Worm (Caenorhabditis elegans) whole organism, L1 larva: ENCODE data around the gene F01D5.2.

ENCODE experiments used
- C04F5.9 ChIP-seq: sonication (generic microtip); optimal IDR thresholded peaks from 2 replicates; lab custom pipeline; 2016; ENCODE audit warnings: missing genetic modification characterization, missing compliant biosample characterization
- alr-1 ChIP-seq: fragments of 200-800 bp; sonication (Bioruptor generic); optimal IDR thresholded peaks from 2 replicates; lab custom pipeline; 2018; ENCODE audit warnings: borderline replicate concordance, mild to moderate bottlenecking, missing genetic modification characterization, missing compliant biosample characterization
- aly-2 ChIP-seq: fragments of 150-350 bp; optimal IDR thresholded peaks from 2 replicates; lab custom pipeline; 2014; ENCODE audit warnings: missing biosample characterization, missing genetic modification characterization
- blmp-1 ChIP-seq: fragments of 150-350 bp; optimal IDR thresholded peaks from 2 replicates; lab custom pipeline; 2014; ENCODE audit warnings: missing biosample characterization, missing genetic modification characterization
- ceh-88 ChIP-seq: fragments of 200-800 bp; sonication (Bioruptor generic); IDR thresholded peaks from 2 replicates; pipeline ENCODE4 v1.3.6; 2022; ENCODE audit warnings: missing genetic modification characterization, missing compliant biosample characterization
- ces-1 ChIP-seq: fragments of 150-350 bp; optimal IDR thresholded peaks from 2 replicates; lab custom pipeline; 2014; ENCODE audit warnings: missing biosample characterization, missing genetic modification reagents, missing genetic modification characterization
- dpl-1 ChIP-seq, 3 experiments: fragments of 150-350 bp in 2 of 3; sonication (generic microtip) in 1 of 3; optimal IDR thresholded peaks; 2 replicates each; lab custom pipeline; 2014 to 2017; ENCODE audit warnings: missing biosample characterization in 3 of 3, missing genetic modification characterization in 3 of 3, missing genetic modification reagents in 3 of 3
- efl-1 ChIP-seq, 4 experiments: fragments of 150-350 bp; optimal IDR thresholded peaks in 3 of 4; peaks in 1 of 4; 1 replicate in 1 of 4; 2 replicates in 3 of 4; lab custom pipeline; 2014; ENCODE audit warnings: missing biosample characterization in 2 of 4, missing genetic modification characterization in 2 of 4, missing genetic modification reagents in 2 of 4
- egl-27 ChIP-seq, 2 experiments: fragments of 150-350 bp in 1 of 2; sonication (generic microtip); optimal IDR thresholded peaks; 3 replicates each; lab custom pipeline; 2017 to 2018; ENCODE audit warnings: missing biosample characterization in 2 of 2, missing genetic modification characterization in 2 of 2, missing genetic modification reagents in 2 of 2
- elt-2 ChIP-seq: sonication (generic microtip); optimal IDR thresholded peaks from 2 replicates; lab custom pipeline; 2016; ENCODE audit warnings: missing genetic modification characterization, mild to moderate bottlenecking, inconsistent platforms, missing compliant biosample characterization, missing genetic modification reagents
- elt-3 ChIP-seq, 6 experiments: fragments of 150-350 bp in 1 of 6; sonication (generic microtip); optimal IDR thresholded peaks; 2 replicates each; lab custom pipeline; 2017 to 2018; ENCODE audit warnings: missing biosample characterization in 6 of 6, missing genetic modification characterization in 6 of 6, inconsistent platforms in 1 of 6
- ets-5 ChIP-seq: fragments of 200-800 bp; sonication (Bioruptor generic); IDR thresholded peaks from 2 replicates; pipeline ENCODE4 v1.3.6; 2022; ENCODE audit warnings: missing genetic modification characterization, missing compliant biosample characterization
- fkh-4 ChIP-seq: sonication (generic microtip); optimal IDR thresholded peaks from 2 replicates; lab custom pipeline; 2016; ENCODE audit warnings: missing compliant biosample characterization, missing genetic modification characterization, borderline replicate concordance
- hlh-4 ChIP-seq: sonication (generic microtip); optimal IDR thresholded peaks from 2 replicates; lab custom pipeline; 2016; ENCODE audit warnings: mild to moderate bottlenecking, missing genetic modification characterization, missing compliant biosample characterization
- irx-1 ChIP-seq: sonication (generic microtip); optimal IDR thresholded peaks from 2 replicates; lab custom pipeline; 2016; ENCODE audit warnings: missing genetic modification characterization, missing compliant biosample characterization
- isw-1 ChIP-seq: fragments of 200-800 bp; sonication (Bioruptor generic); IDR thresholded peaks from 2 replicates; pipeline ENCODE4 v1.3.6; 2022; ENCODE audit warnings: missing genetic modification characterization, missing compliant biosample characterization
- jun-1 ChIP-seq: fragments of 150-350 bp; optimal IDR thresholded peaks from 2 replicates; lab custom pipeline; 2014; ENCODE audit warnings: missing biosample characterization, missing genetic modification reagents, missing genetic modification characterization
- lin-15B ChIP-seq: fragments of 150-350 bp; sonication (generic microtip); optimal IDR thresholded peaks from 3 replicates; lab custom pipeline; 2014; ENCODE audit warnings: missing biosample characterization, missing genetic modification characterization
- lin-35 ChIP-seq, 2 experiments: fragments of 150-350 bp; optimal IDR thresholded peaks; 2 replicates each; lab custom pipeline; 2014; ENCODE audit warnings: missing biosample characterization in 2 of 2, missing genetic modification characterization in 2 of 2, missing genetic modification reagents in 2 of 2
- lir-3 ChIP-seq: sonication (generic microtip); optimal IDR thresholded peaks from 2 replicates; lab custom pipeline; 2016; ENCODE audit warnings: mild to moderate bottlenecking, missing genetic modification characterization, moderate library complexity, missing compliant biosample characterization; ENCODE audit not compliant: poor library complexity
- nhr-11 ChIP-seq: fragments of 150-350 bp; optimal IDR thresholded peaks from 2 replicates; lab custom pipeline; 2014; ENCODE audit warnings: missing biosample characterization, missing genetic modification characterization
- nhr-19 ChIP-seq: fragments of 200-800 bp; sonication (Bioruptor generic); conservative IDR thresholded peaks from 2 replicates; pipeline ENCODE4 v1.3.6; 2022; ENCODE audit warnings: missing genetic modification characterization, missing compliant biosample characterization
- nhr-20 ChIP-seq: sonication (generic microtip); optimal IDR thresholded peaks from 2 replicates; lab custom pipeline; 2016; ENCODE audit warnings: mild to moderate bottlenecking, missing genetic modification characterization, missing compliant biosample characterization
- nhr-47 ChIP-seq: sonication (generic microtip); optimal IDR thresholded peaks from 2 replicates; lab custom pipeline; 2016; ENCODE audit warnings: mild to moderate bottlenecking, missing genetic modification characterization, moderate library complexity, missing compliant biosample characterization
- nhr-77 ChIP-seq: fragments of 150-350 bp; optimal IDR thresholded peaks from 2 replicates; lab custom pipeline; 2014; ENCODE audit warnings: missing biosample characterization, missing genetic modification characterization
- nhr-85 ChIP-seq: sonication (generic microtip); peaks from one replicate; lab custom pipeline; 2016; ENCODE audit warnings: missing genetic modification characterization, inconsistent platforms, missing compliant biosample characterization
- nhr-90 ChIP-seq: sonication (generic microtip); optimal IDR thresholded peaks from 2 replicates; lab custom pipeline; 2016; ENCODE audit warnings: mild to moderate bottlenecking, missing genetic modification characterization, missing compliant biosample characterization; ENCODE audit not compliant: poor library complexity
- pag-3 ChIP-seq: sonication (generic microtip); optimal IDR thresholded peaks from 2 replicates; lab custom pipeline; 2017; ENCODE audit warnings: missing genetic modification characterization, mild to moderate bottlenecking, missing compliant biosample characterization, antibody characterized with exemption, borderline replicate concordance; ENCODE audit not compliant: insufficient read depth
- pax-3 ChIP-seq: fragments of 200-800 bp; sonication (Bioruptor generic); optimal IDR thresholded peaks from 2 replicates; lab custom pipeline; 2018; ENCODE audit warnings: mild to moderate bottlenecking, missing genetic modification characterization, moderate library complexity, missing compliant biosample characterization
- sptf-1 ChIP-seq: fragments of 150-350 bp; optimal IDR thresholded peaks from 2 replicates; lab custom pipeline; 2014; ENCODE audit warnings: missing biosample characterization, missing genetic modification characterization
- sup-37 ChIP-seq: fragments of 200-800 bp; sonication (Bioruptor generic); optimal IDR thresholded peaks from 2 replicates; lab custom pipeline; 2018; ENCODE audit warnings: mild to moderate bottlenecking, missing genetic modification characterization, missing compliant biosample characterization
- tlp-1 ChIP-seq: fragments of 150-350 bp; optimal IDR thresholded peaks from 2 replicates; lab custom pipeline; 2014; ENCODE audit warnings: missing biosample characterization, missing genetic modification characterization
- unc-62 ChIP-seq: fragments of 150-350 bp; optimal IDR thresholded peaks from 2 replicates; lab custom pipeline; 2014; ENCODE audit warnings: missing biosample characterization, missing genetic modification reagents, missing genetic modification characterization
- unc-98 ChIP-seq: fragments of 200-800 bp; sonication (Bioruptor generic); IDR thresholded peaks from 2 replicates; pipeline ENCODE4 v1.3.6; 2022; ENCODE audit warnings: missing genetic modification characterization, missing compliant biosample characterization
- vab-15 ChIP-seq: sonication (generic microtip); optimal IDR thresholded peaks from 2 replicates; lab custom pipeline; 2017; ENCODE audit warnings: missing genotype, mild to moderate bottlenecking, missing genetic modification characterization, missing compliant biosample characterization
- zip-4 ChIP-seq: fragments of 200-800 bp; sonication (Bioruptor generic); optimal IDR thresholded peaks from 2 replicates; lab custom pipeline; 2018; ENCODE audit warnings: mild to moderate bottlenecking, missing genetic modification characterization, moderate library complexity, missing compliant biosample characterization

The F01D5.2 gene

DNA sequence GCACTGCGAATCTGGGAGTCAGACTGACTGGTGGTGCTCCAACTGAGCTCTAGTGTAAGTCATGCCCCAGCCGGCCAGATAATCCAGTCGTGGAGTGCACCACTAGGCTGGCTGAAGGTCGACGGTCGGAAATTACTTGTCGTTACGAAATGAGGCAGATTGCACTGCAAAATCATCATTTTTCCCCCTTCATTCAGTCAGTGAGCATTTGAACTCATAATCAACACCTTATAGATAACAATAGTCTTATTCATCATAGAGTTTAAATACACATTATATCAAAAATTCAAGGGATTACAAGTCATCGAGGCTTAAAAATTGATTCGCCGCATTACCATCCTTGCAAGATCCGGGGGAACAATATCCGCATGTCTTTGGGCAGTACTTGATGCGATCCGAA lies 17.0 kb downstream of the F01D5.2 start:
- TF ChIP-seq isw-1, result no peak
- no peak for TF ChIP-seq aly-2 (tag; lab: Kevin White, UChicago)
- no peak for TF ChIP-seq alr-1 (tag; lab: Kevin White, UChicago)
- TF ChIP-seq efl-1 (optimal IDR thresholded peaks at IDR 0.05; lab: Kevin White, UChicago), result no peak
- peak in 1 of 2 experiments; percentile 48 for TF ChIP-seq efl-1 (GFP tag; optimal IDR thresholded peaks at IDR 0.05 in 1 of 2; lab: Kevin White, UChicago)
- TF ChIP-seq pag-3 (tag; lab: Kevin White, UChicago), result no peak
- TF ChIP-seq vab-15 (tag; lab: Kevin White, UChicago), result no peak
- TF ChIP-seq nhr-19, result no peak
- no peak for TF ChIP-seq elt-3 (tag; optimal IDR thresholded peaks at IDR 0.05; lab: Kevin White, UChicago)
- no peak for TF ChIP-seq tlp-1 (tag; lab: Kevin White, UChicago)

DNA sequence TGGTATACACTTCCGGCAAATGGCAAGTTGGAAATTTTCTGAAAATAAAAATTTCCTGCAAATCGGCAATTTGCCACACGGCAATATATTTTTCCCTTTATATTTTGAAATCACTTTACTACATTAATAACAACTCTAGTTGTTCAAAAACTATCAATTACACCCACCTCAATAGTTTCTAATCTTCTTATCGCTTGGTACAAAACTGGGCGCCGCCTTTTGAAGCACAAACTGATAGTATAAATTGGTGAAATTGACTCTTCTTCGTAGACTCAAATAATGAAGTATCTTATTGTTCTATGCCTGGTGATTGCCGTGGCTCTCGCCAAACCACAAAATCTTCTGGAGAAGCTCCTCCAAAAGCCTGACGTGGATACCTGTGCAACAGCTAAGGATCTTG lies 17.8 kb downstream of the F01D5.2 start, which contains the start of gene Y39G8B.9:
Gene Y39G8B.9 (plus strand): TSS at position 269 of the 400 bp plus-strand sequence.
- TF ChIP-seq efl-1 (optimal IDR thresholded peaks at IDR 0.05; lab: Kevin White, UChicago) (no peak), efl-1 (GFP tag; optimal IDR thresholded peaks at IDR 0.05 in 1 of 2; lab: Kevin White, UChicago) (peak in 1 of 2 experiments; percentile 33), nhr-47 (tag; lab: Kevin White, UChicago) (no peak), elt-2 (tag; lab: Kevin White, UChicago) (peak; percentile 43)
- TF ChIP-seq, all 84 proteins: peak for 2

DNA sequence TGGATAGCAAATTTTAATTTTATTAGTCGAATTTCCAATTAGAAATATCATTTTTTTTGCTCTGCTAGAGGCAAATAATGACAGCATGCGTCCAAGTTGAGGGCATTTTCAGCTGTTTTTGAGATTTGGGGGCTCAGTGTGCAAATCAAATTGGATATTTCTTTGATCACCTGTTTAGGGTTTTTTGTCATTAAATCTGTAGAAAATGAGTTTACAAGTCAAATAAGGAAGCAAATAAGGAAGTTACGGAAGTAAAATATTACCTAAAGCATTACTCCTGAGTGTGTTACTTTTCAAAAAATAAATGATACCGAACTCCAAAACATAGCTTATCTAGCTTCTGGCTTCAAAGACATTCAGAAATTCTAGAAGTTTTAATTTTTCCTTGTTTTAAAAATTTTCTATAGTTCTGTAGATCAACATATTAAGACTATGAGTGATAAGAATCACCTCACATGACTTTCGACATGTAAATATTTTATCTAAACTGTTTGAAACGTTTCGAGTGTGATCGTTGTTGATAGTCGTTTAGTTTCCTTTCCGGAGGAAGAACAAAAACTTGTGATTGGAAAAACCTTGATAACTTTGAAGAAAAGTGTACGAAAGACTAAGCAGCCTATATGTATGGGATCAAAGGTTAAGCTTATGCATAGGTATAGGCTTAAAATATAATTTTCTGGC lies 18.9 kb downstream of the F01D5.2 start, which contains the start of gene sre-48:
Gene sre-48 (minus strand): TSS at position 51 of the 681 bp plus-strand sequence.
- TF ChIP-seq nhr-90 (tag; lab: Kevin White, UChicago) (no peak), isw-1 (no peak), hlh-4 (no peak), alr-1 (tag; lab: Kevin White, UChicago) (no peak), fkh-4 (tag; lab: Kevin White, UChicago) (no peak), lin-35 (GFP tag; optimal IDR thresholded peaks at IDR 0.05; lab: Kevin White, UChicago) (peak in 1 of 2 experiments; percentile 39), nhr-11 (no peak), pax-3 (tag; lab: Kevin White, UChicago) (no peak), sup-37 (GFP tag; lab: Kevin White, UChicago) (no peak), egl-27 (tag; optimal IDR thresholded peaks at IDR 0.05; lab: Kevin White, UChicago) (no peak), sptf-1 (tag; lab: Kevin White, UChicago) (no peak), ces-1 (GFP tag; lab: Kevin White, UChicago) (no peak), unc-98 (GFP tag; lab: Robert Waterston, UW) (no peak), elt-2 (tag; lab: Kevin White, UChicago) (peak; percentile 98), nhr-85 (tag; lab: Kevin White, UChicago) (no peak), zip-4 (GFP tag; lab: Kevin White, UChicago) (no peak), dpl-1 (GFP tag; optimal IDR thresholded peaks at IDR 0.05; lab: Kevin White, UChicago) (no peak), unc-62 (no peak), nhr-20 (tag; lab: Kevin White, UChicago) (peak; percentile 25), C04F5.9 (tag; lab: Kevin White, UChicago) (no peak), jun-1 (peak; percentile 60), irx-1 (tag; lab: Kevin White, UChicago) (no peak), lin-15B (no peak), nhr-77 (no peak), blmp-1 (tag; lab: Kevin White, UChicago) (no peak)

- TF ChIP-seq nhr-85 (tag; lab: Kevin White, UChicago) (peak; percentile 27), tlp-1 (tag; lab: Kevin White, UChicago) (no peak), lir-3 (tag; lab: Kevin White, UChicago) (no peak), ceh-88 (no peak), ets-5 (no peak), unc-62 (no peak)
Observed at ce11 chrII:13977701-13978100, 21.2 kb downstream of the F01D5.2 start.
